Worm (Caenorhabditis elegans) whole organism, young adult: ENCODE measurements around the gene K03D3.5.
A peak's percentile ranks its signal among the peaks of the same experiment; 100 is the strongest.

Source experiments
- F10E7.11 ChIP-seq: sonication (generic microtip); optimal IDR thresholded peaks from 2 replicates; lab custom pipeline; 2017; ENCODE audit warnings: mild to moderate bottlenecking, missing genetic modification characterization, moderate library complexity, missing compliant biosample characterization
- F39B2.1 ChIP-seq: fragments of 200-800 bp; sonication (Bioruptor generic); IDR thresholded peaks from 2 replicates; pipeline ENCODE4 v1.3.6; 2022; ENCODE audit warnings: missing genetic modification reagents, missing genetic modification characterization, missing compliant biosample characterization
- F49E8.2 ChIP-seq: sonication (generic microtip); optimal IDR thresholded peaks from 3 replicates; lab custom pipeline; 2017; ENCODE audit warnings: missing genetic modification characterization, mild to moderate bottlenecking, missing compliant biosample characterization, antibody characterized with exemption, moderate library complexity; ENCODE audit not compliant: insufficient read depth
- F52B5.7 ChIP-seq: sonication (generic microtip); optimal IDR thresholded peaks from 2 replicates; lab custom pipeline; 2016; ENCODE audit warnings: mild to moderate bottlenecking, missing genetic modification characterization, missing compliant biosample characterization
- F55B11.4 ChIP-seq: sonication (generic microtip); optimal IDR thresholded peaks from 2 replicates; lab custom pipeline; 2016; ENCODE audit warnings: missing compliant biosample characterization, missing genetic modification characterization, borderline replicate concordance; ENCODE audit not compliant: insufficient read depth
- F57A8.1 ChIP-seq: fragments of 200-800 bp; sonication (Bioruptor generic); optimal IDR thresholded peaks from 2 replicates; lab custom pipeline; 2018; ENCODE audit warnings: mild to moderate bottlenecking, missing genetic modification characterization, moderate library complexity, missing compliant biosample characterization
- F57C9.4 ChIP-seq: sonication (generic microtip); optimal IDR thresholded peaks from 2 replicates; lab custom pipeline; 2017; ENCODE audit warnings: mild to moderate bottlenecking, missing genetic modification characterization, missing compliant biosample characterization
- K11D2.4 ChIP-seq: fragments of 200-800 bp; sonication (Bioruptor generic); IDR thresholded peaks from 2 replicates; pipeline ENCODE4 v1.3.6; 2022; ENCODE audit warnings: missing genetic modification reagents, missing genetic modification characterization, missing compliant biosample characterization
- K12H6.12 ChIP-seq: fragments of 200-800 bp; sonication (Bioruptor generic); optimal IDR thresholded peaks from 2 replicates; lab custom pipeline; 2018; ENCODE audit warnings: mild to moderate bottlenecking, missing genetic modification characterization, missing compliant biosample characterization
- T26A5.8 ChIP-seq: sonication (generic microtip); optimal IDR thresholded peaks from 2 replicates; lab custom pipeline; 2016; ENCODE audit warnings: missing genetic modification characterization, missing compliant biosample characterization
- Y95B8A.8 ChIP-seq: fragments of 200-800 bp; sonication (Bioruptor generic); IDR thresholded peaks from 2 replicates; pipeline ENCODE4 v1.3.6; 2022; ENCODE audit warnings: missing genetic modification reagents, missing genetic modification characterization, missing compliant biosample characterization
- ZK185.1 ChIP-seq: sonication (generic microtip); optimal IDR thresholded peaks from 2 replicates; lab custom pipeline; 2016; ENCODE audit warnings: mild to moderate bottlenecking, missing genetic modification characterization, missing compliant biosample characterization; ENCODE audit not compliant: poor library complexity, severe bottlenecking
- aptf-3 ChIP-seq: fragments of 200-800 bp; sonication (Bioruptor generic); IDR thresholded peaks from 2 replicates; pipeline ENCODE4 v1.3.6; 2022; ENCODE audit warnings: missing genetic modification characterization, missing compliant biosample characterization
- atf-7 ChIP-seq: sonication (generic microtip); optimal IDR thresholded peaks from 2 replicates; lab custom pipeline; 2017; ENCODE audit warnings: mild to moderate bottlenecking, missing genetic modification characterization, missing compliant biosample characterization
- attf-6 ChIP-seq: fragments of 200-800 bp; sonication (Bioruptor generic); IDR thresholded peaks from 2 replicates; pipeline ENCODE4 v1.3.6; 2022; ENCODE audit warnings: missing genetic modification reagents, missing genetic modification characterization, missing compliant biosample characterization
- bed-1 ChIP-seq: fragments of 200-800 bp; sonication (Bioruptor generic); IDR thresholded peaks from 2 replicates; pipeline ENCODE4 v1.3.6; 2022; ENCODE audit warnings: missing genetic modification reagents, missing genetic modification characterization, missing compliant biosample characterization
- bed-2 ChIP-seq: fragments of 200-800 bp; sonication (Bioruptor generic); IDR thresholded peaks from 2 replicates; pipeline ENCODE4 v1.3.6; 2022; ENCODE audit warnings: missing genetic modification reagents, missing genetic modification characterization, missing compliant biosample characterization
- cebp-2 ChIP-seq: fragments of 200-800 bp; sonication (Bioruptor generic); IDR thresholded peaks from 2 replicates; pipeline ENCODE4 v1.3.6; 2022; ENCODE audit warnings: missing genetic modification characterization, missing compliant biosample characterization
- ceh-58 ChIP-seq: fragments of 200-800 bp; sonication (Bioruptor generic); IDR thresholded peaks from 2 replicates; pipeline ENCODE4 v1.3.6; 2022; ENCODE audit warnings: missing genetic modification characterization, missing compliant biosample characterization
- ceh-91 ChIP-seq: fragments of 200-800 bp; sonication (Bioruptor generic); IDR thresholded peaks from 2 replicates; pipeline ENCODE4 v1.3.6; 2022; ENCODE audit warnings: missing genetic modification reagents, missing genetic modification characterization, missing compliant biosample characterization
- die-1 ChIP-seq: sonication (generic microtip); optimal IDR thresholded peaks from 2 replicates; lab custom pipeline; 2016; ENCODE audit warnings: missing genotype, mild to moderate bottlenecking, missing genetic modification characterization, missing compliant biosample characterization
- dox-1 ChIP-seq: fragments of 200-800 bp; sonication (Bioruptor generic); IDR thresholded peaks from 2 replicates; pipeline ENCODE4 v1.3.6; 2022; ENCODE audit warnings: missing genetic modification reagents, missing genetic modification characterization, missing compliant biosample characterization
- ekl-4 ChIP-seq: fragments of 200-800 bp; sonication (Bioruptor generic); IDR thresholded peaks from 2 replicates; pipeline ENCODE4 v1.3.6; 2022; ENCODE audit warnings: missing genetic modification reagents, missing genetic modification characterization, missing compliant biosample characterization
- hlh-12 ChIP-seq: sonication (generic microtip); optimal IDR thresholded peaks from 2 replicates; lab custom pipeline; 2016; ENCODE audit warnings: missing genetic modification characterization, missing compliant biosample characterization
- hmg-20 ChIP-seq: fragments of 200-800 bp; sonication (Bioruptor generic); IDR thresholded peaks from 2 replicates; pipeline ENCODE4 v1.3.6; 2022; ENCODE audit warnings: missing genetic modification reagents, missing genetic modification characterization, missing compliant biosample characterization
- let-607 ChIP-seq, 2 experiments: fragments of 200-800 bp in 1 of 2; sonication (Bioruptor generic) in 1 of 2; sonication (generic microtip) in 1 of 2; optimal IDR thresholded peaks; 2 replicates each; lab custom pipeline; 2016 to 2018; ENCODE audit warnings: mild to moderate bottlenecking in 2 of 2, missing compliant biosample characterization in 2 of 2, missing genetic modification characterization in 2 of 2, moderate library complexity in 2 of 2, missing genotype in 1 of 2
- lin-26 ChIP-seq: fragments of 200-800 bp; sonication (Bioruptor generic); IDR thresholded peaks from 2 replicates; pipeline ENCODE4 v1.3.6; 2022; ENCODE audit warnings: missing genetic modification reagents, missing genetic modification characterization, missing compliant biosample characterization
- lin-40 ChIP-seq: sonication (generic microtip); optimal IDR thresholded peaks from 2 replicates; lab custom pipeline; 2016; ENCODE audit warnings: missing genetic modification characterization, mild to moderate bottlenecking, missing compliant biosample characterization, missing genotype, missing genetic modification reagents
- lsl-1 ChIP-seq: fragments of 200-800 bp; sonication (Bioruptor generic); optimal IDR thresholded peaks from 2 replicates; lab custom pipeline; 2018; ENCODE audit warnings: mild to moderate bottlenecking, missing genetic modification characterization, moderate library complexity, missing compliant biosample characterization
- lsy-27 ChIP-seq: sonication (generic microtip); optimal IDR thresholded peaks from 2 replicates; lab custom pipeline; 2017; ENCODE audit warnings: missing genetic modification characterization, mild to moderate bottlenecking, missing compliant biosample characterization, antibody characterized with exemption, missing genotype, borderline replicate concordance; ENCODE audit not compliant: insufficient read depth
- madf-10 ChIP-seq: sonication (generic microtip); optimal IDR thresholded peaks from 2 replicates; lab custom pipeline; 2016; ENCODE audit warnings: mild to moderate bottlenecking, missing genetic modification characterization, missing compliant biosample characterization
- mes-4 ChIP-seq: sonication (generic microtip); optimal IDR thresholded peaks from 2 replicates; lab custom pipeline; 2016; ENCODE audit warnings: missing genotype, missing genetic modification characterization, missing compliant biosample characterization
- mxl-1 ChIP-seq: sonication (generic microtip); optimal IDR thresholded peaks from 2 replicates; lab custom pipeline; 2016; ENCODE audit warnings: missing genetic modification characterization, missing compliant biosample characterization
- nhr-120 ChIP-seq: fragments of 200-800 bp; sonication (Bioruptor generic); IDR thresholded peaks from 2 replicates; pipeline ENCODE4 v1.3.6; 2022; ENCODE audit warnings: missing genetic modification characterization, missing compliant biosample characterization
- nhr-27 ChIP-seq: fragments of 200-800 bp; sonication (Bioruptor generic); optimal IDR thresholded peaks from 2 replicates; lab custom pipeline; 2018; ENCODE audit warnings: mild to moderate bottlenecking, missing genetic modification characterization, moderate library complexity, missing compliant biosample characterization
- nhr-90 ChIP-seq: sonication (generic microtip); optimal IDR thresholded peaks from 2 replicates; lab custom pipeline; 2016; ENCODE audit warnings: missing genotype, mild to moderate bottlenecking, missing genetic modification characterization, missing compliant biosample characterization
- rcor-1 ChIP-seq: fragments of 200-800 bp; sonication (Bioruptor generic); IDR thresholded peaks from 2 replicates; pipeline ENCODE4 v1.3.6; 2022; ENCODE audit warnings: missing genetic modification reagents, missing genetic modification characterization, missing compliant biosample characterization
- sea-2 ChIP-seq: fragments of 200-800 bp; sonication (Bioruptor generic); IDR thresholded peaks from 2 replicates; pipeline ENCODE4 v1.3.6; 2022; ENCODE audit warnings: missing genetic modification characterization, missing compliant biosample characterization
- snpc-4 ChIP-seq, 5 experiments: fragments of 150-350 bp in 1 of 5; sonication (generic microtip) in 4 of 5; optimal IDR thresholded peaks; 2 replicates each; lab custom pipeline; 2014 to 2018; ENCODE audit warnings: missing genetic modification characterization in 5 of 5, missing biosample characterization in 3 of 5, antibody characterized with exemption in 2 of 5, mild to moderate bottlenecking in 2 of 5, missing compliant biosample characterization in 2 of 5, missing genotype in 2 of 5, moderate library complexity in 2 of 5, missing genetic modification reagents in 1 of 5
- tbx-9 ChIP-seq: sonication (generic microtip); optimal IDR thresholded peaks from 2 replicates; lab custom pipeline; 2016; ENCODE audit warnings: borderline replicate concordance, missing genetic modification characterization, inconsistent platforms, missing compliant biosample characterization
- xnd-1 ChIP-seq: sonication (generic microtip); optimal IDR thresholded peaks from 2 replicates; lab custom pipeline; 2016; ENCODE audit warnings: missing genotype, missing genetic modification reagents, missing genetic modification characterization, missing compliant biosample characterization
- zfh-2 ChIP-seq: fragments of 200-800 bp; sonication (Bioruptor generic); conservative IDR thresholded peaks from 2 replicates; pipeline ENCODE4 v1.3.6; 2022; ENCODE audit warnings: missing genetic modification reagents, missing genetic modification characterization, missing compliant biosample characterization
- ztf-18 ChIP-seq: sonication (generic microtip); optimal IDR thresholded peaks from 2 replicates; lab custom pipeline; 2016; ENCODE audit warnings: missing genotype, mild to moderate bottlenecking, missing genetic modification characterization, missing compliant biosample characterization
- ztf-3 ChIP-seq: fragments of 200-800 bp; sonication (Bioruptor generic); optimal IDR thresholded peaks from 2 replicates; lab custom pipeline; 2018; ENCODE audit warnings: mild to moderate bottlenecking, missing genetic modification characterization, missing compliant biosample characterization

Gene K03D3.5

DNA sequence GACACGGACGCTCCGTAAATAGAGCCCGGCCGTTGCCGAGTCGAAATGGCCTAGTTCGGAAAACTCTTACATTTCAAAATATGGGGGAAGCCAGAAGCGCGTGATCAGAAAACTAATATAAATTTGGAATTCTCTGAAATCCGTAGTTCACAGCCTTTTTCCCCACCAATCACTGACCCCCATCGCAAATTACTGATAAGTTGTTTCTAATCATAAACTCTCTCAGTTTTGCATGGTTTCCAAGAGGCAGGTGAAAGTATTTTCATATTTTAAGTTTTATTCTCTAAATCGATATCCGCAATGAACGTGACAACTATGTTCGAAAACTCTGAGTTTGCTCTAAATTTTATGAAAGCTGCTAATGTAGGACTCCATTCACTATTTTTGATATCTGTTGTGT lies 8.8 kb upstream of the K03D3.5 start, which contains the start of gene srz-74:
TSS of gene srz-74 (plus strand) at position 301 of the 400 bp plus-strand sequence.
- TF ChIP-seq die-1 (tag; lab: Kevin White, UChicago) (no peak), zfh-2 (no peak), cebp-2 (0 out of 2 replicates have a peak, but pooled peaks have one; percentile 14), mxl-1 (tag; lab: Kevin White, UChicago) (no peak), lin-26 (GFP tag; lab: Robert Waterston, UW) (no peak), ZK185.1 (tag; lab: Kevin White, UChicago) (no peak), hlh-12 (tag; lab: Kevin White, UChicago) (no peak)

DNA sequence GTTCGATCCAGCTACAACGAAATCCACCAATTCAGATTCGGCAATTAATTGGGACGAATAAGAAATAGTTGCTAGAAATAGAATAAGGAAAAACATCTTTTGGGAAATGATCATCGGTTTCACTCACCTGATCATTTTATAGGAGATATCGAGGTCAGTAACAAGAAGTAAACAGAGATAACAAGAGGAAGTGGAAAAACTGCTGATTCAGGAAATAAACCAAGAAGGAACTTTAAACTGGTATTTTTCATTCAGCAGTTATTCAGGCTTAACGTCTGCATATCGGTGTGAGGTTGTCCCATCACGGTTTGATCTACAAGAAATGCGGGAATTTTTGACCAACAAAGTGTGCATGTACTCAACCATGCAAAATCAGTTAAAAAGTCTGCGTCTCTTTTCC lies 8.2 kb upstream of the K03D3.5 start, which contains the start of gene K03D3.2:
TSS of gene K03D3.2 (minus strand) at position 101 of the 400 bp plus-strand sequence.
- TF ChIP-seq nhr-27 (no peak), T26A5.8 (tag; lab: Kevin White, UChicago) (no peak), Y95B8A.8 (GFP tag; lab: Robert Waterston, UW) (no peak), F52B5.7 (tag; lab: Kevin White, UChicago) (no peak), tbx-9 (tag; lab: Kevin White, UChicago) (no peak), sea-2 (GFP tag; lab: Robert Waterston, UW) (no peak), F57A8.1 (no peak), hmg-20 (no peak), F39B2.1 (no peak), madf-10 (tag; lab: Kevin White, UChicago) (no peak), F10E7.11 (no peak), lsy-27 (tag; lab: Kevin White, UChicago) (no peak), K12H6.12 (tag; lab: Kevin White, UChicago) (no peak)

ce11 chrIV:16324589-16324988 lies 4.3 kb upstream of the K03D3.5 start, which contains the start of gene srz-105:
Gene srz-105 (plus strand): TSS chrIV:16324889.
- TF ChIP-seq dox-1 (GFP tag; lab: Robert Waterston, UW) = no peak
- no peak for TF ChIP-seq ztf-3 (GFP tag; lab: Kevin White, UChicago)
- TF ChIP-seq ZK185.1 (tag; lab: Kevin White, UChicago) = no peak
- TF ChIP-seq aptf-3 (GFP tag; lab: Robert Waterston, UW) = no peak
- no peak for TF ChIP-seq K11D2.4 (GFP tag; lab: Robert Waterston, UW)
- TF ChIP-seq snpc-4 (GFP tag; optimal IDR thresholded peaks at IDR 0.05; lab: Kevin White, UChicago) = no peak
- no peak for TF ChIP-seq snpc-4 (tag; optimal IDR thresholded peaks at IDR 0.05; lab: Kevin White, UChicago)
- no peak for TF ChIP-seq lsl-1
- TF ChIP-seq atf-7 (tag; lab: Kevin White, UChicago) = no peak
- TF ChIP-seq let-607 (tag; optimal IDR thresholded peaks at IDR 0.05; lab: Kevin White, UChicago) = no peak
- TF ChIP-seq cebp-2 = no peak
- no peak for TF ChIP-seq nhr-90 (tag; lab: Kevin White, UChicago)
- TF ChIP-seq ekl-4 = no peak
- no peak for TF ChIP-seq F57C9.4 (tag; lab: Kevin White, UChicago)
- no peak for TF ChIP-seq F49E8.2
- TF ChIP-seq Y95B8A.8 (GFP tag; lab: Robert Waterston, UW) = no peak
- TF ChIP-seq attf-6 (GFP tag; lab: Robert Waterston, UW) = no peak

- TF ChIP-seq ztf-18 = no peak
- TF ChIP-seq die-1 (tag; lab: Kevin White, UChicago) = no peak
- no peak for TF ChIP-seq mes-4 (tag; lab: Kevin White, UChicago)
- no peak for TF ChIP-seq ceh-58 (GFP tag; lab: Robert Waterston, UW)
- no peak for TF ChIP-seq nhr-27
- no peak for TF ChIP-seq F55B11.4 (tag; lab: Kevin White, UChicago)
- no peak for TF ChIP-seq rcor-1 (GFP tag; lab: Robert Waterston, UW)
- TF ChIP-seq bed-1 = no peak
- no peak for TF ChIP-seq mxl-1 (tag; lab: Kevin White, UChicago)
- no peak for TF ChIP-seq ekl-4
- no peak for TF ChIP-seq dox-1 (GFP tag; lab: Robert Waterston, UW)
- TF ChIP-seq xnd-1 (tag; lab: Kevin White, UChicago) = no peak
- no peak for TF ChIP-seq nhr-120 (GFP tag; lab: Robert Waterston, UW)
- TF ChIP-seq ceh-91 = no peak
- TF ChIP-seq zfh-2 = no peak
- no peak for TF ChIP-seq lin-40 (tag; lab: Kevin White, UChicago)
- no peak for TF ChIP-seq bed-2 (GFP tag; lab: Robert Waterston, UW)
Measured at ce11 chrIV:16323373-16323772, 3.1 kb upstream of the K03D3.5 start, which contains the start of gene srz-104. Gene srz-104 (plus strand): TSS chrIV:16323673.
